Worm (Caenorhabditis elegans): ENCODE measurements around the gene npr-36.
"Not testable (repeated sequence)": the region's sequence is repeated elsewhere in the genome, so short reads cannot be mapped to it uniquely, and the experiment has no call there.

- not testable (repeated sequence) for TF ChIP-seq F13C5.2 (tag; optimal IDR thresholded peaks at IDR 0.05); ama-1 (optimal IDR thresholded peaks at IDR 0.05); tra-4 (tag; optimal IDR thresholded peaks at IDR 0.05); B0310.2 (tag; optimal IDR thresholded peaks at IDR 0.05); tbx-11 (GFP tag; IDR thresholded peaks at IDR 0.05); aly-1 (tag; optimal IDR thresholded peaks at IDR 0.05); ceh-13 (GFP tag; optimal IDR thresholded peaks at IDR 0.05); ets-7 (tag; optimal IDR thresholded peaks at IDR 0.05); ceh-36 (tag; optimal IDR thresholded peaks at IDR 0.05); flt-1 (GFP tag; IDR thresholded peaks at IDR 0.05); pes-1 (GFP tag; IDR thresholded peaks at IDR 0.05); hmbx-1 (tag; optimal IDR thresholded peaks at IDR 0.05)
Observed at ce11 chrX:17310730-17311312, 48.7 kb upstream of the npr-36 start, which contains the start of gene C53C11.4.

Measured in whole organism, early embryonic.